Worm (Caenorhabditis elegans) whole organism, midembryonic: ENCODE measurements around the gene R160.13.

Source experiments
- T22C8.4 ChIP-seq: fragments of 200-800 bp; sonication (Bioruptor generic); IDR thresholded peaks from 2 replicates; pipeline ENCODE4 v1.3.6; 2022; ENCODE audit warnings: missing genetic modification characterization, missing compliant biosample characterization
- cog-1 ChIP-seq: sonication (generic microtip); optimal IDR thresholded peaks from 2 replicates; lab custom pipeline; 2016; ENCODE audit warnings: missing genetic modification characterization, missing compliant biosample characterization
- flt-1 ChIP-seq: fragments of 200-800 bp; sonication (Bioruptor generic); IDR thresholded peaks from 2 replicates; pipeline ENCODE4 v1.3.6; 2022; ENCODE audit warnings: missing genetic modification characterization, missing compliant biosample characterization
- klf-2 ChIP-seq: fragments of 200-800 bp; sonication (Bioruptor generic); conservative IDR thresholded peaks from 2 replicates; pipeline ENCODE4 v1.3.6; 2022; ENCODE audit warnings: missing genetic modification reagents, missing genetic modification characterization, missing compliant biosample characterization
- med-1 ChIP-seq: sonication (generic microtip); optimal IDR thresholded peaks from 2 replicates; lab custom pipeline; 2017; ENCODE audit warnings: missing genetic modification characterization, mild to moderate bottlenecking, missing compliant biosample characterization, antibody characterized with exemption, missing genetic modification reagents; ENCODE audit not compliant: insufficient read depth
- ref-1 ChIP-seq: fragments of 200-800 bp; sonication (Bioruptor generic); conservative IDR thresholded peaks from 2 replicates; pipeline ENCODE4 v1.3.6; 2022; ENCODE audit warnings: missing genetic modification reagents, missing genetic modification characterization, missing compliant biosample characterization
- tab-1 ChIP-seq: fragments of 200-800 bp; sonication (Bioruptor generic); IDR thresholded peaks from 2 replicates; pipeline ENCODE4 v1.3.6; 2022; ENCODE audit warnings: missing genetic modification characterization, missing compliant biosample characterization
- ztf-23 ChIP-seq: fragments of 200-800 bp; sonication (Bioruptor generic); IDR thresholded peaks from 2 replicates; pipeline ENCODE4 v1.3.6; 2022; ENCODE audit warnings: missing genetic modification reagents, missing genetic modification characterization, missing compliant biosample characterization
- ztf-29 ChIP-seq: fragments of 200-800 bp; sonication (Bioruptor generic); IDR thresholded peaks from 2 replicates; pipeline ENCODE4 v1.3.6; 2022; ENCODE audit warnings: missing genetic modification reagents, missing genetic modification characterization, missing compliant biosample characterization

DNA sequence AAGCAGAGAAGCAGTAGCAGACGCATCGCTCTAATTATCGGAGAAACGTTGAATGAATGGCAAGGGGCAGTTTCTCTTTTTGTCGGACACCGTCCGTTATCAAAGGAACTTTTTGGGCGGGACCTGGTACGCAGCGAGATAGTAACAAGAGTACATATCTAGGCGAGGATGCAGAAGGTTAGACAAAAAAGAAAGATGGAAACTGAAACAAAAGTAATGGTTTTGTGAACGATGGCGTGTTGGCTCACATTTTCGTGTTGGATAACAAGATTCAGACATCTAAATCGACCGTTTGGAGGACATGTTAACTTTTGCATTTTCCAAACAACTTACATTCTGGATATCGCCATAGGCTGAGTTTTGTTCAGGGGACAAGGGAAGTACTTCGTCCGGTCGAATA lies 13.8 kb downstream of the R160.13 start, which contains the start of gene F14H12.6:
- no peak for TF ChIP-seq ztf-23
- TF ChIP-seq klf-2 (GFP tag; lab: Robert Waterston, UW): no peak
- no peak for TF ChIP-seq ref-1
- TF ChIP-seq med-1 (GFP tag; lab: Kevin White, UChicago): no peak
- no peak for TF ChIP-seq cog-1 (tag; lab: Kevin White, UChicago)
- no peak for TF ChIP-seq flt-1 (GFP tag; lab: Robert Waterston, UW)
- no peak for TF ChIP-seq ztf-29
- TF ChIP-seq tab-1 (GFP tag; lab: Robert Waterston, UW): no peak
- no peak for TF ChIP-seq T22C8.4 (GFP tag; lab: Robert Waterston, UW)
